Worm (Caenorhabditis elegans) whole organism, L2 larva: Measurements from ENCODE around the gene mrps-12.

Experiments used
- lin-39 ChIP-seq: fragments of 150-350 bp; optimal IDR thresholded peaks from 2 replicates; lab custom pipeline; 2014; ENCODE audit warnings: missing biosample characterization, missing genetic modification reagents, missing genetic modification characterization
- nhr-10 ChIP-seq: sonication (generic microtip); optimal IDR thresholded peaks from 2 replicates; lab custom pipeline; 2017; ENCODE audit warnings: missing biosample characterization, missing genetic modification characterization
- nhr-12 ChIP-seq: fragments of 150-350 bp; optimal IDR thresholded peaks from 2 replicates; lab custom pipeline; 2014; ENCODE audit warnings: missing biosample characterization, missing genetic modification characterization

DNA sequence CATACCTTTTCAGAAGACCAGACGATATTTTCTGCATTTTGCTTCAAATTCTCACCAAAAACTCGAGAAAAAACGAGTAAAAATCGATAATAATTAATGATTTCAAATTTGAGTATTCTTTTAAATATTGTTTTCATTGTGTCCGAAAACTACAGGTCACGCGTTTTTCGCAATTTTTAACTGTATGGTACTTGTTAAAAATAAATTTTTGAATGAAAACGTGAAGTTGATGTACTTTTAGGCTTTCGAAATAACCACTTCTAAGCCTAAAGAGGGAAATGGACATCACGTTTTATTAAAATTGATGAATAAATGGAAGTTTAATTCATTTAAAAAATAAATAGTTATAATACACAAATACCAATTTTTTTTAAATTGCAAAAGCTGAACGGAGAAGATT is 35.0 kb upstream of the mrps-12 start, which contains the start of gene Y44A6D.5:
- TF ChIP-seq nhr-10 (tag; lab: Kevin White, UChicago) = no peak
- no peak for TF ChIP-seq nhr-12 (tag; lab: Kevin White, UChicago)
- no peak for TF ChIP-seq lin-39
